ENCODE assay signal across 2 worm cellular contexts in genomic region chrIV:2671361-2671760, ce11.
TF ChIP-seq lines count a peak whose summit lies in the region.

No protein-coding gene starts in this region.

TF ChIP-seq in whole organism, L4 larva, 104 proteins besides CTCF, POLR2A, EP300 and RAD21:
- TF ChIP-seq Y48G9A.11 (GFP tag; IDR thresholded peaks at IDR 0.05; lab: Robert Waterston, UW) (peak; percentile 93), lin-38 (GFP tag; IDR thresholded peaks at IDR 0.05; lab: Robert Waterston, UW) (peak; percentile 44)

TF ChIP-seq in whole organism, young adult, 124 proteins besides CTCF, POLR2A, EP300 and RAD21:
- peak; percentile 77 for TF ChIP-seq attf-3 (GFP tag; conservative IDR thresholded peaks at IDR 0.05; lab: Robert Waterston, UW)
- peak; percentile 89 for TF ChIP-seq ztf-18 (tag; optimal IDR thresholded peaks at IDR 0.05; lab: Kevin White, UChicago)
- TF ChIP-seq dox-1 (GFP tag; IDR thresholded peaks at IDR 0.05; lab: Robert Waterston, UW): peak; percentile 19; the same call in 1 of the 2 replicates
- TF ChIP-seq D2030.7 (GFP tag; IDR thresholded peaks at IDR 0.05; lab: Robert Waterston, UW): 0 out of 2 replicates have a peak, but pooled peaks have one; percentile 18
- peak; percentile 35 for TF ChIP-seq xnd-1 (tag; optimal IDR thresholded peaks at IDR 0.05; lab: Kevin White, UChicago)
- peak; percentile 55; the same call in 1 of the 2 replicates for TF ChIP-seq hsf-1 (GFP tag; IDR thresholded peaks at IDR 0.05; lab: Robert Waterston, UW)
- TF ChIP-seq F33H1.4 (GFP tag; IDR thresholded peaks at IDR 0.05; lab: Robert Waterston, UW): peak; percentile 46
- TF ChIP-seq madf-8 (GFP tag; conservative IDR thresholded peaks at IDR 0.05; lab: Robert Waterston, UW): peak; percentile 63
- TF ChIP-seq ztf-28 (GFP tag; IDR thresholded peaks at IDR 0.05; lab: Robert Waterston, UW): 0 out of 2 replicates have a peak, but pooled peaks have one; percentile 22
- peak; percentile 71 for TF ChIP-seq madf-6 (GFP tag; IDR thresholded peaks at IDR 0.05; lab: Robert Waterston, UW)
